Fruit fly (Drosophila melanogaster) whole organism, embryonic: ENCODE data around the gene Mpcp2.
A peak's percentile ranks its signal among the peaks of the same experiment; 100 is the strongest.

ENCODE experiments used
- Antp ChIP-seq: fragments of 200-800 bp; sonication (Bioruptor generic); optimal IDR thresholded peaks from 3 replicates; lab custom pipeline; 2016; ENCODE audit warnings: missing biosample characterization, missing genetic modification characterization
- Atf6 ChIP-seq: fragments of 200-800 bp; sonication (Bioruptor generic); IDR thresholded peaks from 2 replicates; pipeline ENCODE4 v1.3.6; 2022; ENCODE audit warnings: missing biosample characterization, missing genetic modification characterization
- B-H2 ChIP-seq: fragments of 200-800 bp; sonication (Bioruptor generic); optimal IDR thresholded peaks from 2 replicates; lab custom pipeline; 2018; ENCODE audit warnings: missing biosample characterization, mild to moderate bottlenecking, missing genetic modification characterization
- CG10267 ChIP-seq: fragments of 200-800 bp; sonication (Bioruptor generic); optimal IDR thresholded peaks from 2 replicates; lab custom pipeline; 2018; ENCODE audit warnings: missing biosample characterization, mild to moderate bottlenecking, missing genetic modification characterization, moderate library complexity
- CG10321 ChIP-seq: fragments of 200-800 bp; sonication (Bioruptor generic); IDR thresholded peaks from 2 replicates; pipeline ENCODE4 v1.3.6; 2022; ENCODE audit warnings: missing biosample characterization, missing genetic modification characterization
- CG10543 ChIP-seq: fragments of 200-800 bp; sonication (Bioruptor generic); optimal IDR thresholded peaks from 3 replicates; lab custom pipeline; 2017; ENCODE audit warnings: missing biosample characterization, mild to moderate bottlenecking, missing genetic modification characterization, moderate library complexity
- CG13424 ChIP-seq: fragments of 200-800 bp; sonication (Bioruptor generic); optimal IDR thresholded peaks from 2 replicates; lab custom pipeline; 2019; ENCODE audit warnings: missing biosample characterization, mild to moderate bottlenecking, missing genetic modification characterization, moderate library complexity
- CG14667 ChIP-seq: fragments of 200-800 bp; sonication (Bioruptor generic); IDR thresholded peaks from 2 replicates; pipeline ENCODE4 v1.3.6; 2022; ENCODE audit warnings: missing biosample characterization, missing genetic modification characterization
- CG1603 ChIP-seq: fragments of 200-800 bp; sonication (Bioruptor generic); optimal IDR thresholded peaks from 2 replicates; lab custom pipeline; 2019; ENCODE audit warnings: missing biosample characterization, mild to moderate bottlenecking, missing genetic modification characterization, moderate library complexity
- CG18599 ChIP-seq: fragments of 200-800 bp; sonication (Bioruptor generic); optimal IDR thresholded peaks from 3 replicates; lab custom pipeline; 2017; ENCODE audit warnings: missing biosample characterization, missing genetic modification characterization, mild to moderate bottlenecking, moderate library complexity, missing genetic modification reagents
- CG2202 ChIP-seq: fragments of 200-800 bp; sonication (Bioruptor generic); optimal IDR thresholded peaks from 2 replicates; lab custom pipeline; 2018; ENCODE audit warnings: missing biosample characterization, mild to moderate bottlenecking, missing genetic modification characterization
- CG34224 ChIP-seq: fragments of 200-800 bp; sonication (Bioruptor generic); IDR thresholded peaks from 3 replicates; pipeline ENCODE4 v1.3.6; 2022; ENCODE audit warnings: missing biosample characterization, missing genetic modification characterization; ENCODE audit not compliant: partially characterized antibody
- CG34376 ChIP-seq: fragments of 200-800 bp; sonication (Bioruptor generic); optimal IDR thresholded peaks from 2 replicates; lab custom pipeline; 2018; ENCODE audit warnings: missing biosample characterization, mild to moderate bottlenecking, missing genetic modification characterization
- CG3726 ChIP-seq: fragments of 200-800 bp; sonication (Bioruptor generic); IDR thresholded peaks from 3 replicates; pipeline ENCODE4, ENCODE4 v1.3.6; 2022; ENCODE audit warnings: missing biosample characterization, missing genetic modification characterization
- CG4328 ChIP-seq: fragments of 200-800 bp; sonication (Bioruptor generic); optimal IDR thresholded peaks from 3 replicates; lab custom pipeline; 2017; ENCODE audit warnings: missing biosample characterization, missing genetic modification reagents, missing genetic modification characterization
- CG6765 ChIP-seq: fragments of 200-800 bp; sonication (Bioruptor generic); optimal IDR thresholded peaks from 3 replicates; lab custom pipeline; 2017; ENCODE audit warnings: missing biosample characterization, mild to moderate bottlenecking, missing genetic modification characterization
- CG6813 ChIP-seq: fragments of 200-800 bp; sonication (Bioruptor generic); optimal IDR thresholded peaks from 2 replicates; lab custom pipeline; 2017; ENCODE audit warnings: missing biosample characterization, missing genetic modification characterization, mild to moderate bottlenecking, moderate library complexity, missing genetic modification reagents
- CG7963 ChIP-seq: fragments of 200-800 bp; sonication (Bioruptor generic); IDR thresholded peaks from 3 replicates; pipeline ENCODE4 v1.3.6; 2022; ENCODE audit warnings: missing biosample characterization, missing genetic modification characterization; ENCODE audit not compliant: partially characterized antibody
- CG8281 ChIP-seq: fragments of 200-800 bp; sonication (Bioruptor generic); optimal IDR thresholded peaks from 2 replicates; lab custom pipeline; 2018; ENCODE audit warnings: missing biosample characterization, mild to moderate bottlenecking, missing genetic modification characterization, moderate library complexity
- Chrac-16 ChIP-seq: fragments of 200-800 bp; sonication (Bioruptor generic); optimal IDR thresholded peaks from 3 replicates; lab custom pipeline; 2016; ENCODE audit warnings: missing biosample characterization, missing genetic modification characterization
- Ets65A ChIP-seq: fragments of 200-800 bp; sonication (Bioruptor generic); peaks from one replicate; lab custom pipeline; 2016; ENCODE audit warnings: missing biosample characterization, missing genetic modification characterization
- Ets97D ChIP-seq: fragments of 200-800 bp; sonication (Bioruptor generic); optimal IDR thresholded peaks from 3 replicates; lab custom pipeline; 2016; ENCODE audit warnings: missing biosample characterization, missing genetic modification characterization
- H15 ChIP-seq: fragments of 200-800 bp; sonication (Bioruptor generic); IDR thresholded peaks from 3 replicates; pipeline ENCODE4 v1.3.6; 2022; ENCODE audit warnings: missing biosample characterization, missing genetic modification characterization
- Hr51 ChIP-seq, 2 experiments: fragments of 200-800 bp; sonication (Bioruptor generic); optimal IDR thresholded peaks; 2 replicates in 1 of 2; 3 replicates in 1 of 2; lab custom pipeline; 2016 to 2018; ENCODE audit warnings: missing biosample characterization in 2 of 2, missing genetic modification characterization in 2 of 2, mild to moderate bottlenecking in 1 of 2, moderate library complexity in 1 of 2
- MTF-1 ChIP-seq: fragments of 200-800 bp; sonication (Bioruptor generic); optimal IDR thresholded peaks from 2 replicates; lab custom pipeline; 2018; ENCODE audit warnings: missing biosample characterization, mild to moderate bottlenecking, missing genetic modification characterization, borderline replicate concordance
- Max ChIP-seq: fragments of 200-800 bp; sonication (Bioruptor generic); optimal IDR thresholded peaks from 2 replicates; lab custom pipeline; 2016; ENCODE audit warnings: missing biosample characterization, mild to moderate bottlenecking, missing genetic modification characterization
- NC2β ChIP-seq: fragments of 200-800 bp; sonication (Bioruptor generic); optimal IDR thresholded peaks from 2 replicates; lab custom pipeline; 2016; ENCODE audit warnings: missing biosample characterization, missing genetic modification characterization
- Nf-YA ChIP-seq: fragments of 200-800 bp; sonication (Bioruptor generic); IDR thresholded peaks from 2 replicates; pipeline ENCODE4 v1.3.6; 2022; ENCODE audit warnings: missing biosample characterization, missing genetic modification characterization
- Rx ChIP-seq: fragments of 200-800 bp; sonication (Bioruptor generic); IDR thresholded peaks from 2 replicates; pipeline ENCODE4 v1.3.6; 2022; ENCODE audit warnings: missing biosample characterization, missing genetic modification characterization
- Scr ChIP-seq: fragments of 200-800 bp; sonication (Bioruptor generic); IDR thresholded peaks from 2 replicates; pipeline ENCODE4 v1.3.6; 2022; ENCODE audit warnings: missing biosample characterization, missing genetic modification characterization; ENCODE audit not compliant: partially characterized antibody
- Spps ChIP-seq: fragments of 200-800 bp; sonication (Bioruptor generic); optimal IDR thresholded peaks from 2 replicates; lab custom pipeline; 2018; ENCODE audit warnings: missing biosample characterization, mild to moderate bottlenecking, missing genetic modification characterization
- Taf1 ChIP-seq: fragments of 200-800 bp; sonication (Bioruptor generic); IDR thresholded peaks from 2 replicates; pipeline ENCODE4 v1.3.6; 2022; ENCODE audit warnings: missing biosample characterization, missing genetic modification characterization
- amos ChIP-seq: fragments of 200-800 bp; sonication (Bioruptor generic); IDR thresholded peaks from 2 replicates; pipeline ENCODE4 v1.3.6; 2022; ENCODE audit warnings: missing biosample characterization, missing genetic modification characterization; ENCODE audit not compliant: partially characterized antibody
- bab2 ChIP-seq: fragments of 200-800 bp; sonication (Bioruptor generic); optimal IDR thresholded peaks from 2 replicates; lab custom pipeline; 2016; ENCODE audit warnings: missing biosample characterization, missing genetic modification characterization
- bsh ChIP-seq, 2 experiments: fragments of 200-800 bp; sonication (Bioruptor generic); optimal IDR thresholded peaks; 2 replicates each; lab custom pipeline; 2017 to 2018; ENCODE audit warnings: mild to moderate bottlenecking in 2 of 2, missing biosample characterization in 2 of 2, missing genetic modification characterization in 2 of 2, moderate library complexity in 1 of 2
- crol ChIP-seq: fragments of 200-800 bp; sonication (Bioruptor generic); IDR thresholded peaks from 2 replicates; pipeline ENCODE4 v1.3.6; 2022; ENCODE audit warnings: missing biosample characterization, missing genetic modification characterization
- ems ChIP-seq: fragments of 200-800 bp; sonication (Bioruptor generic); optimal IDR thresholded peaks from 3 replicates; lab custom pipeline; 2016; ENCODE audit warnings: missing biosample characterization, missing genetic modification characterization
- fd96Cb ChIP-seq: fragments of 200-800 bp; sonication (Bioruptor generic); optimal IDR thresholded peaks from 2 replicates; lab custom pipeline; 2018; ENCODE audit warnings: missing biosample characterization, mild to moderate bottlenecking, missing genetic modification characterization, moderate library complexity
- fru ChIP-seq: fragments of >200 bp; optimal IDR thresholded peaks from 2 replicates; lab custom pipeline; 2017
- hb ChIP-seq: fragments of 200-800 bp; sonication (Bioruptor generic); IDR thresholded peaks from 3 replicates; pipeline ENCODE4 v1.3.6; 2022; ENCODE audit warnings: missing biosample characterization, missing genetic modification characterization; ENCODE audit not compliant: partially characterized antibody
- klu ChIP-seq: fragments of 200-800 bp; sonication (Bioruptor generic); IDR thresholded peaks from 2 replicates; pipeline ENCODE4 v1.3.6; 2022; ENCODE audit warnings: missing biosample characterization, missing genetic modification characterization
- pita ChIP-seq: fragments of 200-800 bp; sonication (Bioruptor generic); optimal IDR thresholded peaks from 2 replicates; lab custom pipeline; 2017; ENCODE audit warnings: missing biosample characterization, mild to moderate bottlenecking, missing genetic modification characterization
- schlank ChIP-seq: fragments of 200-800 bp; sonication (Bioruptor generic); optimal IDR thresholded peaks from 2 replicates; lab custom pipeline; 2018; ENCODE audit warnings: missing biosample characterization, mild to moderate bottlenecking, missing genetic modification characterization
- sima ChIP-seq: fragments of 200-800 bp; sonication (Bioruptor generic); optimal IDR thresholded peaks from 2 replicates; lab custom pipeline; 2016; ENCODE audit warnings: missing biosample characterization, missing genetic modification characterization
- ssp ChIP-seq: fragments of 200-800 bp; sonication (Bioruptor generic); IDR thresholded peaks from 2 replicates; pipeline ENCODE4 v1.3.6; 2022; ENCODE audit warnings: missing biosample characterization, missing genetic modification characterization
- tin ChIP-seq: fragments of 200-800 bp; sonication (Bioruptor generic); optimal IDR thresholded peaks from 3 replicates; lab custom pipeline; 2016; ENCODE audit warnings: missing biosample characterization, missing genetic modification characterization
- ttk ChIP-seq: fragments of 200-800 bp; sonication (Bioruptor generic); IDR thresholded peaks from 2 replicates; pipeline ENCODE4 v2.1.2; 2022; ENCODE audit warnings: missing biosample characterization, missing genetic modification characterization
- unc-4 ChIP-seq: fragments of 200-800 bp; sonication (Bioruptor generic); IDR thresholded peaks from 2 replicates; pipeline ENCODE4 v1.3.6; 2022; ENCODE audit warnings: missing biosample characterization, missing genetic modification characterization; ENCODE audit not compliant: partially characterized antibody
- unpg ChIP-seq: fragments of 200-800 bp; sonication (Bioruptor generic); optimal IDR thresholded peaks from 3 replicates; lab custom pipeline; 2018; ENCODE audit warnings: missing biosample characterization, mild to moderate bottlenecking, missing genetic modification characterization, moderate library complexity
- wdn ChIP-seq: fragments of 200-800 bp; sonication (Bioruptor generic); IDR thresholded peaks from 2 replicates; pipeline ENCODE4 v1.3.6; 2022; ENCODE audit warnings: missing biosample characterization, missing genetic modification characterization
- zen ChIP-seq: fragments of 200-800 bp; sonication (Bioruptor generic); optimal IDR thresholded peaks from 3 replicates; lab custom pipeline; 2018; ENCODE audit warnings: missing biosample characterization, mild to moderate bottlenecking, missing genetic modification characterization, moderate library complexity

The Mpcp2 gene

dm6 chr3L:14555052-14555451 is 17.6 kb downstream of the Mpcp2 start (continued):
- TF ChIP-seq CG6765: peak; percentile 55
- peak; percentile 51 for TF ChIP-seq CG18599 (GFP tag; lab: Kevin White, UChicago)
- peak; percentile 68 for TF ChIP-seq CG10543 (GFP tag; lab: Kevin White, UChicago)
- TF ChIP-seq pita (GFP tag; lab: Kevin White, UChicago): no peak
- no peak for TF ChIP-seq ttk (GFP tag; lab: Robert Waterston, UW)
- TF ChIP-seq amos (GFP tag; lab: Robert Waterston, UW): no peak
- peak; percentile 37 for TF ChIP-seq CG13424
- no peak for TF ChIP-seq CG3726 (GFP tag; lab: Robert Waterston, UW)
- TF ChIP-seq Scr: no peak
- TF ChIP-seq CG4328 (GFP tag; lab: Kevin White, UChicago): peak; percentile 47
- TF ChIP-seq Rx (GFP tag; lab: Robert Waterston, UW): no peak
- TF ChIP-seq Atf6 (GFP tag; lab: Robert Waterston, UW): no peak
- TF ChIP-seq schlank: peak; percentile 16
- no peak for TF ChIP-seq unc-4 (GFP tag; lab: Robert Waterston, UW)
- no peak for TF ChIP-seq fd96Cb (tag; lab: Kevin White, UChicago)
- TF ChIP-seq B-H2: no peak
- TF ChIP-seq Max (GFP tag; lab: Kevin White, UChicago): no peak
- no peak for TF ChIP-seq ems (GFP tag; lab: Kevin White, UChicago)
- no peak for TF ChIP-seq crol (GFP tag; lab: Robert Waterston, UW)
- TF ChIP-seq zen: peak; percentile 73
- TF ChIP-seq CG10321 (GFP tag; lab: Robert Waterston, UW): no peak
- no peak for TF ChIP-seq ssp (GFP tag; lab: Robert Waterston, UW)
- TF ChIP-seq tin (GFP tag; lab: Kevin White, UChicago): no peak
- peak; percentile 3 for TF ChIP-seq NC2β
- peak; percentile 17 for TF ChIP-seq CG2202
- peak; percentile 4 for TF ChIP-seq CG1603 (tag; lab: Kevin White, UChicago)
- peak; percentile 4 for TF ChIP-seq unpg
- no peak for TF ChIP-seq CG14667 (GFP tag; lab: Robert Waterston, UW)
- no peak for TF ChIP-seq hb (GFP tag; lab: Robert Waterston, UW)
- no peak for TF ChIP-seq Taf1
- TF ChIP-seq wdn: no peak
- TF ChIP-seq CG6813 (GFP tag; lab: Kevin White, UChicago): peak; percentile 68
- no peak for TF ChIP-seq CG34224
- no peak for TF ChIP-seq Ets97D (GFP tag; lab: Kevin White, UChicago)
- peak in 1 of 2 experiments; percentile 10 for TF ChIP-seq Hr51 (GFP tag; optimal IDR thresholded peaks at IDR 0.05; lab: Kevin White, UChicago)
- TF ChIP-seq MTF-1 (GFP tag; lab: Kevin White, UChicago): peak; percentile 58
- TF ChIP-seq CG10267: peak; percentile 5
- TF ChIP-seq bsh (GFP tag; optimal IDR thresholded peaks at IDR 0.05; lab: Kevin White, UChicago): peak in 1 of 2 experiments; percentile 35
- TF ChIP-seq H15: no peak
- TF ChIP-seq Spps (tag; lab: Kevin White, UChicago): no peak
- TF ChIP-seq CG7963: no peak
- no peak for TF ChIP-seq Ets65A (GFP tag; lab: Kevin White, UChicago)
- TF ChIP-seq fru (lab: Kevin White, UChicago): no peak
- no peak for TF ChIP-seq CG8281
- TF ChIP-seq bab2 (GFP tag; lab: Kevin White, UChicago): no peak
- 0 out of 2 replicates have a peak, but pooled peaks have one; percentile 39 for TF ChIP-seq Nf-YA
- TF ChIP-seq CG34376 (GFP tag; lab: Kevin White, UChicago): peak; percentile 53
- no peak for TF ChIP-seq klu (GFP tag; lab: Robert Waterston, UW)
- TF ChIP-seq sima (GFP tag; lab: Kevin White, UChicago): no peak
- TF ChIP-seq Antp (GFP tag; lab: Kevin White, UChicago): no peak
- no peak for TF ChIP-seq Chrac-16
